Fruit fly (Drosophila melanogaster) whole organism, adult: ENCODE measurements around the gene CG4168.
A peak's percentile ranks its signal among the peaks of the same experiment; 100 is the strongest.

Experiments used
- CG11617 ChIP-seq: fragments of 200-800 bp; sonication (Bioruptor generic); optimal IDR thresholded peaks from 2 replicates; lab custom pipeline; 2017; ENCODE audit warnings: mild to moderate bottlenecking, missing biosample characterization, missing genetic modification reagents, missing genetic modification characterization
- CG14711 ChIP-seq: fragments of 200-800 bp; sonication (Bioruptor generic); optimal IDR thresholded peaks from 2 replicates; lab custom pipeline; 2018; ENCODE audit warnings: missing biosample characterization, mild to moderate bottlenecking, missing genetic modification characterization, moderate library complexity
- CG1620 ChIP-seq: fragments of 200-800 bp; sonication (Bioruptor generic); optimal IDR thresholded peaks from 2 replicates; lab custom pipeline; 2016; ENCODE audit warnings: missing biosample characterization, missing genetic modification characterization
- CG33017 ChIP-seq: fragments of 200-800 bp; sonication (Bioruptor generic); optimal IDR thresholded peaks from 2 replicates; lab custom pipeline; 2018; ENCODE audit warnings: missing biosample characterization, mild to moderate bottlenecking, missing genetic modification characterization, moderate library complexity
- CG5204 ChIP-seq: fragments of 200-800 bp; sonication (Bioruptor generic); optimal IDR thresholded peaks from 2 replicates; lab custom pipeline; 2016; ENCODE audit warnings: missing biosample characterization, missing genetic modification characterization
- CG7045 ChIP-seq: fragments of 200-800 bp; sonication (Bioruptor generic); optimal IDR thresholded peaks from 2 replicates; lab custom pipeline; 2017; ENCODE audit warnings: missing biosample characterization, mild to moderate bottlenecking, missing genetic modification characterization
- Clk ChIP-seq: fragments of 200-800 bp; sonication (Bioruptor generic); optimal IDR thresholded peaks from 2 replicates; lab custom pipeline; 2017; ENCODE audit warnings: missing biosample characterization, missing genetic modification characterization
- Crg-1 ChIP-seq: fragments of 200-800 bp; sonication (Bioruptor generic); optimal IDR thresholded peaks from 2 replicates; lab custom pipeline; 2016; ENCODE audit warnings: missing biosample characterization, missing genetic modification characterization
- Mnt ChIP-seq: fragments of 200-800 bp; sonication (Bioruptor generic); optimal IDR thresholded peaks from 2 replicates; lab custom pipeline; 2016; ENCODE audit warnings: missing biosample characterization, mild to moderate bottlenecking, missing genetic modification characterization
- bab1 ChIP-seq: fragments of 200-800 bp; sonication (Bioruptor generic); optimal IDR thresholded peaks from 3 replicates; lab custom pipeline; 2019; ENCODE audit warnings: missing biosample characterization, mild to moderate bottlenecking, missing genetic modification characterization, moderate library complexity
- kay ChIP-seq: fragments of 200-800 bp; sonication (Bioruptor generic); peaks from one replicate; lab custom pipeline; 2016; ENCODE audit warnings: missing biosample characterization, missing genetic modification characterization, borderline replicate concordance
- ovo ChIP-seq: fragments of 200-800 bp; sonication (Bioruptor generic); optimal IDR thresholded peaks from 2 replicates; lab custom pipeline; 2016; ENCODE audit warnings: missing biosample characterization, missing genetic modification characterization
- toe ChIP-seq: fragments of 200-800 bp; sonication (Bioruptor generic); optimal IDR thresholded peaks from 2 replicates; lab custom pipeline; 2016; ENCODE audit warnings: missing biosample characterization, missing genetic modification characterization

- TF ChIP-seq CG5204 (GFP tag; lab: Kevin White, UChicago): no peak
- TF ChIP-seq CG14711 (tag; lab: Kevin White, UChicago): no peak
- TF ChIP-seq Clk (GFP tag; lab: Kevin White, UChicago): no peak
- no peak for TF ChIP-seq CG33017 (tag; lab: Kevin White, UChicago)
- no peak for TF ChIP-seq Crg-1 (GFP tag; lab: Kevin White, UChicago)
- TF ChIP-seq CG1620 (GFP tag; lab: Kevin White, UChicago): no peak
- TF ChIP-seq bab1: no peak
- TF ChIP-seq CG7045: no peak
- no peak for TF ChIP-seq ovo (GFP tag; lab: Kevin White, UChicago)
- peak; percentile 1 for TF ChIP-seq toe (GFP tag; lab: Kevin White, UChicago)
- TF ChIP-seq kay (GFP tag; lab: Kevin White, UChicago): no peak
- no peak for TF ChIP-seq Mnt (GFP tag; lab: Kevin White, UChicago)
- no peak for TF ChIP-seq CG11617 (GFP tag; lab: Kevin White, UChicago)
Observed at dm6 chr2L:15117995-15118394, 82.3 kb downstream of the CG4168 start.
